Fruit fly (Drosophila melanogaster) whole organism, prepupa: Measurements from ENCODE around the gene CG16904.

Experiments
- Blimp-1 ChIP-seq: fragments of 200-800 bp; sonication (Bioruptor generic); optimal IDR thresholded peaks from 3 replicates; lab custom pipeline; 2017; ENCODE audit warnings: missing biosample characterization, missing genetic modification characterization, mild to moderate bottlenecking, moderate library complexity, missing genetic modification reagents
- CG10631 ChIP-seq: fragments of 200-800 bp; sonication (Bioruptor generic); optimal IDR thresholded peaks from 2 replicates; lab custom pipeline; 2016; ENCODE audit warnings: missing biosample characterization, missing genetic modification characterization
- CG10669 ChIP-seq: fragments of 200-800 bp; sonication (Bioruptor generic); optimal IDR thresholded peaks from 3 replicates; lab custom pipeline; 2018; ENCODE audit warnings: missing biosample characterization, mild to moderate bottlenecking, missing genetic modification characterization, moderate library complexity
- CG11294 ChIP-seq: fragments of 200-800 bp; sonication (Bioruptor generic); IDR thresholded peaks from 2 replicates; pipeline ENCODE4 v1.3.6; 2022; ENCODE audit warnings: missing biosample characterization, missing genetic modification characterization
- CG11762 ChIP-seq: fragments of 200-800 bp; sonication (Bioruptor generic); optimal IDR thresholded peaks from 3 replicates; lab custom pipeline; 2016; ENCODE audit warnings: missing biosample characterization, missing genetic modification characterization; ENCODE audit not compliant: insufficient read depth
- CG11902 ChIP-seq: fragments of 200-800 bp; sonication (Bioruptor generic); optimal IDR thresholded peaks from 3 replicates; lab custom pipeline; 2016; ENCODE audit warnings: missing biosample characterization, missing genetic modification characterization
- CG15336 ChIP-seq: fragments of 200-800 bp; sonication (Bioruptor generic); IDR thresholded peaks from 2 replicates; pipeline ENCODE4 v1.3.6; 2022; ENCODE audit warnings: missing biosample characterization, missing genetic modification characterization
- CG1621 ChIP-seq: fragments of 200-800 bp; sonication (Bioruptor generic); optimal IDR thresholded peaks from 3 replicates; lab custom pipeline; 2018; ENCODE audit warnings: missing biosample characterization, mild to moderate bottlenecking, missing genetic modification characterization
- CG16779 ChIP-seq: fragments of 200-800 bp; sonication (Bioruptor generic); optimal IDR thresholded peaks from 3 replicates; lab custom pipeline; 2017; ENCODE audit warnings: missing biosample characterization, mild to moderate bottlenecking, missing genetic modification characterization
- CG3032 ChIP-seq: fragments of 200-800 bp; optimal IDR thresholded peaks from 2 replicates; lab custom pipeline; 2019; ENCODE audit warnings: missing biosample characterization, mild to moderate bottlenecking, missing genetic modification characterization, moderate library complexity
- CG31627 ChIP-seq: fragments of 200-800 bp; sonication (Bioruptor generic); optimal IDR thresholded peaks from 3 replicates; lab custom pipeline; 2016; ENCODE audit warnings: missing biosample characterization, missing genetic modification characterization
- CG32006 ChIP-seq: fragments of 200-800 bp; sonication (Bioruptor generic); optimal IDR thresholded peaks from 3 replicates; lab custom pipeline; 2017; ENCODE audit warnings: missing biosample characterization, mild to moderate bottlenecking, missing genetic modification characterization
- CG34406 ChIP-seq: fragments of 200-800 bp; sonication (Bioruptor generic); optimal IDR thresholded peaks from 3 replicates; lab custom pipeline; 2016; ENCODE audit warnings: missing biosample characterization, missing genetic modification characterization
- CG4318 ChIP-seq: fragments of 200-800 bp; sonication (Bioruptor generic); optimal IDR thresholded peaks from 3 replicates; lab custom pipeline; 2017; ENCODE audit warnings: missing biosample characterization, mild to moderate bottlenecking, missing genetic modification characterization
- CG6163 ChIP-seq: fragments of 200-800 bp; sonication (Bioruptor generic); IDR thresholded peaks from 3 replicates; pipeline ENCODE4 v1.3.6; 2022; ENCODE audit warnings: missing biosample characterization, missing genetic modification characterization
- CG6276 ChIP-seq: fragments of 200-800 bp; sonication (Bioruptor generic); optimal IDR thresholded peaks from 2 replicates; lab custom pipeline; 2017; ENCODE audit warnings: missing biosample characterization, mild to moderate bottlenecking, missing genetic modification characterization
- CG6792 ChIP-seq: fragments of 200-800 bp; sonication (Bioruptor generic); optimal IDR thresholded peaks from 3 replicates; lab custom pipeline; 2016; ENCODE audit warnings: missing biosample characterization, missing genetic modification characterization
- CG6808 ChIP-seq: fragments of 200-800 bp; sonication (Bioruptor generic); optimal IDR thresholded peaks from 3 replicates; lab custom pipeline; 2017; ENCODE audit warnings: missing biosample characterization, missing genetic modification characterization, mild to moderate bottlenecking, moderate library complexity, missing genetic modification reagents
- CG6854 ChIP-seq: fragments of 200-800 bp; sonication (Bioruptor generic); optimal IDR thresholded peaks from 2 replicates; lab custom pipeline; 2017; ENCODE audit warnings: missing biosample characterization, mild to moderate bottlenecking, missing genetic modification characterization
- CG7368 ChIP-seq: fragments of 200-800 bp; sonication (Bioruptor generic); optimal IDR thresholded peaks from 3 replicates; lab custom pipeline; 2016; ENCODE audit warnings: missing biosample characterization, missing genetic modification characterization
- CG8119 ChIP-seq: fragments of 200-800 bp; sonication (Bioruptor generic); IDR thresholded peaks from 3 replicates; pipeline ENCODE4 v1.3.6; 2022; ENCODE audit warnings: missing biosample characterization, missing genetic modification characterization
- CG8632 ChIP-seq: fragments of 200-800 bp; sonication (Bioruptor generic); optimal IDR thresholded peaks from 3 replicates; lab custom pipeline; 2016; ENCODE audit warnings: missing biosample characterization, missing genetic modification characterization
- CG9139 ChIP-seq: fragments of 200-800 bp; sonication (Bioruptor generic); optimal IDR thresholded peaks from 3 replicates; lab custom pipeline; 2017; ENCODE audit warnings: missing biosample characterization, mild to moderate bottlenecking, missing genetic modification characterization
- Eip75B ChIP-seq: fragments of 200-800 bp; sonication (Bioruptor generic); optimal IDR thresholded peaks from 3 replicates; lab custom pipeline; 2016; ENCODE audit warnings: missing biosample characterization, missing genetic modification characterization
- Eip93F ChIP-seq: fragments of 200-800 bp; sonication (Bioruptor generic); optimal IDR thresholded peaks from 2 replicates; lab custom pipeline; 2016; ENCODE audit warnings: missing biosample characterization, mild to moderate bottlenecking, missing genetic modification characterization
- Ets96B ChIP-seq: fragments of 200-800 bp; optimal IDR thresholded peaks from 2 replicates; lab custom pipeline; 2019; ENCODE audit warnings: missing biosample characterization, mild to moderate bottlenecking, missing genetic modification characterization, moderate library complexity
- Gug ChIP-seq: fragments of 200-800 bp; sonication (Bioruptor generic); IDR thresholded peaks from 2 replicates; pipeline ENCODE4 v1.3.6; 2022; ENCODE audit warnings: missing biosample characterization, missing genetic modification characterization
- Hr38 ChIP-seq: sonication (Bioruptor generic); optimal IDR thresholded peaks from 2 replicates; lab custom pipeline; 2016; ENCODE audit warnings: missing biosample characterization, missing genetic modification characterization
- Hr4 ChIP-seq: fragments of 200-800 bp; sonication (Bioruptor generic); optimal IDR thresholded peaks from 3 replicates; lab custom pipeline; 2016; ENCODE audit warnings: missing biosample characterization, missing genetic modification characterization
- Met ChIP-seq: fragments of 200-800 bp; sonication (Bioruptor generic); optimal IDR thresholded peaks from 3 replicates; lab custom pipeline; 2016; ENCODE audit warnings: missing biosample characterization, missing genetic modification characterization
- OdsH ChIP-seq: fragments of 200-800 bp; sonication (Bioruptor generic); optimal IDR thresholded peaks from 3 replicates; lab custom pipeline; 2016; ENCODE audit warnings: missing biosample characterization, missing genetic modification characterization
- Smox ChIP-seq: fragments of 200-800 bp; sonication (Bioruptor generic); optimal IDR thresholded peaks from 3 replicates; lab custom pipeline; 2016; ENCODE audit warnings: missing biosample characterization, missing genetic modification characterization
- Sox102F ChIP-seq: fragments of 200-800 bp; sonication (Bioruptor generic); optimal IDR thresholded peaks from 2 replicates; lab custom pipeline; 2016; ENCODE audit warnings: missing biosample characterization, mild to moderate bottlenecking, missing genetic modification characterization
- Sox15 ChIP-seq: fragments of 200-800 bp; sonication (Bioruptor generic); optimal IDR thresholded peaks from 3 replicates; lab custom pipeline; 2016; ENCODE audit warnings: missing biosample characterization, missing genetic modification characterization
- achi ChIP-seq: fragments of 200-800 bp; sonication (Bioruptor generic); optimal IDR thresholded peaks from 3 replicates; lab custom pipeline; 2016; ENCODE audit warnings: missing biosample characterization, missing genetic modification characterization
- cyc ChIP-seq: fragments of 200-800 bp; sonication (Bioruptor generic); optimal IDR thresholded peaks from 3 replicates; lab custom pipeline; 2016; ENCODE audit warnings: missing biosample characterization, missing genetic modification characterization
- dac ChIP-seq: fragments of 200-800 bp; sonication (Bioruptor generic); optimal IDR thresholded peaks from 2 replicates; lab custom pipeline; 2017; ENCODE audit warnings: missing biosample characterization, mild to moderate bottlenecking, missing genetic modification characterization
- dsx ChIP-seq: fragments of 200-800 bp; optimal IDR thresholded peaks from 3 replicates; lab custom pipeline; 2019; ENCODE audit warnings: missing biosample characterization, mild to moderate bottlenecking, missing genetic modification characterization, moderate library complexity; ENCODE audit not compliant: poor library complexity, severe bottlenecking
- eg ChIP-seq: fragments of 200-800 bp; sonication (Bioruptor generic); IDR thresholded peaks from 3 replicates; pipeline ENCODE4 v1.3.6; 2022; ENCODE audit warnings: missing biosample characterization, missing genetic modification characterization
- fd59A ChIP-seq: fragments of 200-800 bp; sonication (Bioruptor generic); optimal IDR thresholded peaks from 2 replicates; lab custom pipeline; 2017; ENCODE audit warnings: missing biosample characterization, mild to moderate bottlenecking, missing genetic modification characterization, missing genetic modification reagents
- fd85E ChIP-seq: fragments of 200-800 bp; sonication (Bioruptor generic); optimal IDR thresholded peaks from 3 replicates; lab custom pipeline; 2016; ENCODE audit warnings: missing biosample characterization, missing genetic modification characterization
- lz ChIP-seq: fragments of 200-800 bp; sonication (Bioruptor generic); optimal IDR thresholded peaks from 3 replicates; lab custom pipeline; 2016; ENCODE audit warnings: missing biosample characterization, missing genetic modification characterization
- net ChIP-seq: fragments of 200-800 bp; sonication (Bioruptor generic); optimal IDR thresholded peaks from 3 replicates; lab custom pipeline; 2016; ENCODE audit warnings: missing biosample characterization, missing genetic modification characterization
- pdm3 ChIP-seq: fragments of 200-800 bp; sonication (Bioruptor generic); optimal IDR thresholded peaks from 3 replicates; lab custom pipeline; 2016; ENCODE audit warnings: missing biosample characterization, missing genetic modification characterization
- spab ChIP-seq: fragments of 200-800 bp; sonication (Bioruptor generic); optimal IDR thresholded peaks from 2 replicates; lab custom pipeline; 2017; ENCODE audit warnings: missing biosample characterization, mild to moderate bottlenecking, missing genetic modification characterization, missing genetic modification reagents
- ss ChIP-seq, 2 experiments: fragments of 200-800 bp; sonication (Bioruptor generic); optimal IDR thresholded peaks; 2 replicates in 1 of 2; 3 replicates in 1 of 2; lab custom pipeline; 2017 to 2018; ENCODE audit warnings: mild to moderate bottlenecking in 2 of 2, missing biosample characterization in 2 of 2, missing genetic modification characterization in 2 of 2, moderate library complexity in 1 of 2
- vri ChIP-seq: fragments of 200-800 bp; sonication (Bioruptor generic); optimal IDR thresholded peaks from 3 replicates; lab custom pipeline; 2016; ENCODE audit warnings: missing biosample characterization, mild to moderate bottlenecking, missing genetic modification characterization

The CG16904 gene

DNA sequence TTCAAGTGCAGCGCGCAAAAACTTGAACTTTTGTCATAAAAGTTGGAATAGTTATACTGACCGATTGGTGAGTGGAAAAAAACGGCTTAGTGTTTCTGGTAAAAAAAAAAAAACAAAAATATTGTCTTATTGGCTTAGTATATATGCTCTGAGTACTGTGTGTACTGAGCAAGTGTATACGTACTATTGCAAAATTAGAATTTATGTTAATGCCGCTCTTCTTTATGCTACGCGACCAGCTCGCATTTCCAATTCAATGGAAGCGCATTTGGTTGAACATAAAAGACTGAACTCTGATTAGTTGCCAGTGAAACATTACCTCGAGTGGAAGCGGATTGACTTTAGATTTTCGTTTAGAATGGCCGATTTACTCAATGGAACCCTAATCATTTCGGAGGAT is 4.3 kb downstream of the CG16904 start, which contains the start of gene CG8534:
TSS of gene CG8534 (plus strand) at position 301 of the 400 bp plus-strand sequence.
- TF ChIP-seq CG10669 (GFP tag; lab: Kevin White, UChicago) = no peak
- no peak for TF ChIP-seq CG6163
- TF ChIP-seq CG10631 (GFP tag; lab: Kevin White, UChicago) = no peak
- no peak for TF ChIP-seq Hr38 (GFP tag; lab: Kevin White, UChicago)
- TF ChIP-seq ss (GFP tag; optimal IDR thresholded peaks at IDR 0.05; lab: Kevin White, UChicago) = no peak
- no peak for TF ChIP-seq eg (GFP tag; lab: Robert Waterston, UW)
- TF ChIP-seq fd85E = no peak
- TF ChIP-seq Blimp-1 (GFP tag; lab: Kevin White, UChicago) = no peak
- no peak for TF ChIP-seq CG1621 (tag; lab: Kevin White, UChicago)
- no peak for TF ChIP-seq CG3032
- TF ChIP-seq CG6792 = no peak
- no peak for TF ChIP-seq Ets96B (tag; lab: Kevin White, UChicago)
- TF ChIP-seq OdsH = no peak
- no peak for TF ChIP-seq Sox15 (GFP tag; lab: Kevin White, UChicago)

DNA sequence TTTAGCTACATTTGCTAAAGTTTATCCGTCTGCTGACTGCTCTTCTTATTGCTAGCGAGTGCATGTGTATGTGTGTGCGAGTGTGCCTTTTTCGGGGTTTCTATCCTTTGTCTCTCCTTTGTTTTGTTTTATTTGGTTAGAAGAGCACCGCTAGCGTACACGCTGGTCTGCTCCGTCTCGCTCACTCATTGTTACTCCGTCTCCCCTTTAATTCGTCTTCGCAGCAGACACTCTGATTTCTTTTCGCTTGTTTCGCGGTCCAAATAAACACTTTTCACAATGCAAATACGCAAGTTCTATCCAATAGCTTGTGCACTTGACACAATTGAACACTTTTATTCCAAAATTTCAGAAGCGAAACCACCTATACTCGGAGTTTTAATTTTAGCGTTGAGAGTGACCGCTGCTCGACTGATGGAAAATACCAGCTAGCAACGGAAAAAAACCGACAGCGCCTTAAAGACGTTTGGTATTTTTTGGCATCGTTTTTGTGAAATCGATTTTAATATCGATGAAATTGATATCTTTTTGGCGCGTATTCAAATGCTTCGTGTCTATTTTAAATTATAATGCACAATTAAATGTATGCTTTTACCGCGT is 7.7 kb downstream of the CG16904 start, which contains the start of gene FBXO11:
TSS of gene FBXO11 (minus strand) at position 423 of the 600 bp plus-strand sequence.
- TF ChIP-seq Eip75B (GFP tag; lab: Kevin White, UChicago) (no peak), CG6808 (GFP tag; lab: Kevin White, UChicago) (no peak), CG34406 (GFP tag; lab: Kevin White, UChicago) (no peak), dsx (GFP tag; lab: Kevin White, UChicago) (no peak), lz (GFP tag; lab: Kevin White, UChicago) (peak; percentile 5), CG11294 (GFP tag; lab: Robert Waterston, UW) (no peak), CG10669 (GFP tag; lab: Kevin White, UChicago) (no peak), pdm3 (GFP tag; lab: Kevin White, UChicago) (no peak), CG32006 (GFP tag; lab: Kevin White, UChicago) (no peak), CG7368 (GFP tag; lab: Kevin White, UChicago) (no peak), Met (no peak), Sox15 (GFP tag; lab: Kevin White, UChicago) (no peak), CG9139 (no peak), eg (GFP tag; lab: Robert Waterston, UW) (peak; percentile 80), net (GFP tag; lab: Kevin White, UChicago) (no peak), CG11902 (GFP tag; lab: Kevin White, UChicago) (no peak), CG6163 (peak; percentile 98), Blimp-1 (GFP tag; lab: Kevin White, UChicago) (peak; percentile 33), OdsH (no peak), CG6854 (peak; percentile 73), spab (GFP tag; lab: Kevin White, UChicago) (no peak), CG4318 (GFP tag; lab: Kevin White, UChicago) (no peak), CG15336 (GFP tag; lab: Robert Waterston, UW) (peak; percentile 50), CG11762 (GFP tag; lab: Kevin White, UChicago) (no peak), Smox (GFP tag; lab: Kevin White, UChicago) (no peak), Sox102F (GFP tag; lab: Kevin White, UChicago) (no peak), Hr38 (GFP tag; lab: Kevin White, UChicago) (no peak), CG8632 (GFP tag; lab: Kevin White, UChicago) (no peak), vri (no peak), CG31627 (GFP tag; lab: Kevin White, UChicago) (no peak), Ets96B (tag; lab: Kevin White, UChicago) (peak; percentile 53), CG16779 (tag; lab: Kevin White, UChicago) (peak; percentile 77), Hr4 (GFP tag; lab: Kevin White, UChicago) (no peak), ss (GFP tag; optimal IDR thresholded peaks at IDR 0.05; lab: Kevin White, UChicago) (peak in 1 of 2 experiments; percentile 89), CG3032 (no peak), Eip93F (GFP tag; lab: Kevin White, UChicago) (peak; percentile 25), CG6276 (no peak), dac (GFP tag; lab: Kevin White, UChicago) (peak; percentile 38), Gug (GFP tag; lab: Robert Waterston, UW) (no peak), fd85E (peak; percentile 61), fd59A (GFP tag; lab: Kevin White, UChicago) (no peak), CG8119 (GFP tag; lab: Robert Waterston, UW) (peak; percentile 60; the same call in 2 of the 3 replicates), achi (no peak), cyc (GFP tag; lab: Kevin White, UChicago) (no peak), CG6792 (peak; percentile 7), CG1621 (tag; lab: Kevin White, UChicago) (peak; percentile 75)
